Worm (Caenorhabditis elegans) whole organism, early embryonic: ENCODE results near the gene Y82E9BL.3.

ENCODE experiments used
- B0310.2 ChIP-seq: sonication (generic microtip); optimal IDR thresholded peaks from 2 replicates; lab custom pipeline; 2016; ENCODE audit warnings: mild to moderate bottlenecking, missing genetic modification characterization, missing compliant biosample characterization
- F13C5.2 ChIP-seq: sonication (generic microtip); optimal IDR thresholded peaks from 2 replicates; lab custom pipeline; 2017; ENCODE audit warnings: mild to moderate bottlenecking, missing genetic modification characterization, inconsistent platforms, missing compliant biosample characterization
- ama-1 ChIP-seq: fragments of 150-350 bp; optimal IDR thresholded peaks from 2 replicates; lab custom pipeline; 2014
- ets-7 ChIP-seq: sonication (generic microtip); optimal IDR thresholded peaks from 2 replicates; lab custom pipeline; 2016; ENCODE audit warnings: missing genotype, missing genetic modification characterization, missing compliant biosample characterization
- flt-1 ChIP-seq: fragments of 200-800 bp; sonication (Bioruptor generic); IDR thresholded peaks from 2 replicates; pipeline ENCODE4 v1.3.6; 2022; ENCODE audit warnings: missing genetic modification characterization, missing compliant biosample characterization
- hmg-4 ChIP-seq: fragments of 200-800 bp; sonication (Bioruptor generic); optimal IDR thresholded peaks from 2 replicates; lab custom pipeline; 2018; ENCODE audit warnings: mild to moderate bottlenecking, missing genetic modification characterization, missing compliant biosample characterization
- pes-1 ChIP-seq: fragments of 200-800 bp; sonication (Bioruptor generic); IDR thresholded peaks from 2 replicates; pipeline ENCODE4 v1.3.6; 2022; ENCODE audit warnings: missing genetic modification reagents, missing genetic modification characterization, missing compliant biosample characterization
- sea-1 ChIP-seq: fragments of 200-800 bp; sonication (Bioruptor generic); conservative IDR thresholded peaks from 2 replicates; pipeline ENCODE4 v1.3.6; 2022; ENCODE audit warnings: missing genetic modification characterization, missing compliant biosample characterization
- tbx-11 ChIP-seq: fragments of 200-800 bp; sonication (Bioruptor generic); IDR thresholded peaks from 2 replicates; pipeline ENCODE4 v1.3.6; 2022; ENCODE audit warnings: missing genetic modification characterization, missing compliant biosample characterization
- tbx-37 ChIP-seq: fragments of 200-800 bp; sonication (Bioruptor generic); conservative IDR thresholded peaks from 2 replicates; pipeline ENCODE4 v1.3.6; 2022; ENCODE audit warnings: missing genetic modification reagents, missing genetic modification characterization, missing compliant biosample characterization
- tra-4 ChIP-seq: sonication (generic microtip); optimal IDR thresholded peaks from 2 replicates; lab custom pipeline; 2017; ENCODE audit warnings: missing genetic modification characterization, missing compliant biosample characterization

DNA sequence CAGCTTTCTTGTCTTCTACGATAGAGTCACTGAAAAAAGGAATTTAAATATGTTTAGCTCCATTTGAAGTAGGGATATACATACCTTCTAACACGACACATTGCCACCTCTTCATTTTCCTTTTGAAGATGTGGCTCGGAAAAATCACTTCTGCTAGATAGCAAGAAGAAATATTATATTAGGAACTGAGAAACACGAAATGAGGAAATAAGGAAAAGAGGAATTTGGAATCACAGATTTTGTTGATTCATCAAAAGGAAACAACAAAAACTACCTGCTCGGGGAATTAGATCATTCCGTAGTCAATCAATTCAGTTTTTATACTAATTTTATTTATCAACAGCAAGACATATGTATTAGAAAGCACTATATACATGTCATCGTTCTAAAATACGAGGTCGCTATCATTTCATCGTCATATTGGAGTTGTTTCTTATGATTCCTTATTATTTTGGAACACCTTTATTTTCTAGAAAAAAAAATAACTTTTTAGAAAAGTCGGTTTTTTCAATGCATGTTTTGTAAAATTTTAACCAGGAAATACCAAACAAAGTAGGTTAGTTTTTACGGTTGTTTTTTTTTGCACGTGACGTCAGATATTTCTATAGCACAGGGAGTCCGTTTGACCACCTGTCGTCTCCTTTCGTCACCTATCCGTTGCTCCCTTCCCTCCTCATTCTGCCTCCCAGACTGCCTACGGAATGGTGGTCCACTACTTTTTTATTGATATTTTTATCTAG is 30.1 kb upstream of the Y82E9BL.3 start, which contains the start of the genes pals-21 and Y82E9BR.6:
- TF ChIP-seq B0310.2 (no peak), tbx-11 (no peak), ama-1 (lab: Kevin White, UChicago) (no peak), ets-7 (no peak), tra-4 (no peak), pes-1 (GFP tag; lab: Robert Waterston, UW) (no peak), flt-1 (GFP tag; lab: Robert Waterston, UW) (no peak), hmg-4 (GFP tag; lab: Kevin White, UChicago) (no peak), F13C5.2 (tag; lab: Kevin White, UChicago) (no peak), sea-1 (no peak), tbx-37 (GFP tag; lab: Robert Waterston, UW) (no peak)
